Worm (Caenorhabditis elegans) whole organism, L2 larva: ENCODE measurements around the gene Y51H7C.1.

ENCODE experiments used
- C34F6.9 ChIP-seq: fragments of 150-350 bp; optimal IDR thresholded peaks from 2 replicates; lab custom pipeline; 2014; ENCODE audit warnings: missing biosample characterization, missing genetic modification characterization
- F13H6.1 ChIP-seq: sonication (generic microtip); optimal IDR thresholded peaks from 2 replicates; lab custom pipeline; 2016; ENCODE audit warnings: missing genetic modification characterization, missing compliant biosample characterization
- ZK546.5 ChIP-seq: sonication (generic microtip); optimal IDR thresholded peaks from 2 replicates; lab custom pipeline; 2017; ENCODE audit warnings: missing biosample characterization, missing genetic modification characterization
- aly-2 ChIP-seq: fragments of 150-350 bp; optimal IDR thresholded peaks from 2 replicates; lab custom pipeline; 2014; ENCODE audit warnings: missing biosample characterization, missing genetic modification characterization
- ceh-82 ChIP-seq: fragments of 150-350 bp; optimal IDR thresholded peaks from 2 replicates; lab custom pipeline; 2014; ENCODE audit warnings: missing biosample characterization, missing genetic modification characterization
- crh-2 ChIP-seq: sonication (generic microtip); optimal IDR thresholded peaks from 2 replicates; lab custom pipeline; 2017; ENCODE audit warnings: missing biosample characterization, missing genetic modification characterization
- dmd-4 ChIP-seq: sonication (generic microtip); optimal IDR thresholded peaks from 2 replicates; lab custom pipeline; 2017; ENCODE audit warnings: missing biosample characterization, missing genetic modification characterization
- elt-1 ChIP-seq: fragments of 150-350 bp; optimal IDR thresholded peaks from 2 replicates; lab custom pipeline; 2014; ENCODE audit warnings: missing biosample characterization, missing genetic modification characterization
- elt-3 ChIP-seq: sonication (generic microtip); optimal IDR thresholded peaks from 2 replicates; lab custom pipeline; 2017; ENCODE audit warnings: missing biosample characterization, missing genetic modification characterization
- fos-1 ChIP-seq: fragments of 150-350 bp; optimal IDR thresholded peaks from 2 replicates; lab custom pipeline; 2014; ENCODE audit warnings: missing biosample characterization, missing genetic modification characterization
- lin-11 ChIP-seq: fragments of 150-350 bp; sonication (generic microtip); optimal IDR thresholded peaks from 2 replicates; lab custom pipeline; 2014; ENCODE audit warnings: missing biosample characterization, missing genetic modification characterization, inconsistent platforms, mixed read lengths
- lin-39 ChIP-seq: fragments of 150-350 bp; optimal IDR thresholded peaks from 2 replicates; lab custom pipeline; 2014; ENCODE audit warnings: missing biosample characterization, missing genetic modification reagents, missing genetic modification characterization
- lsy-2 ChIP-seq, 2 experiments: fragments of 150-350 bp in 1 of 2; sonication (generic microtip) in 1 of 2; optimal IDR thresholded peaks; 2 replicates each; lab custom pipeline; 2014 to 2017; ENCODE audit warnings: missing biosample characterization in 2 of 2, missing genetic modification characterization in 2 of 2
- mdl-1 ChIP-seq, 2 experiments: fragments of 150-350 bp in 1 of 2; sonication (generic microtip) in 1 of 2; optimal IDR thresholded peaks; 2 replicates each; lab custom pipeline; 2017; ENCODE audit warnings: missing biosample characterization in 2 of 2, missing genetic modification characterization in 2 of 2
- nhr-10 ChIP-seq: sonication (generic microtip); optimal IDR thresholded peaks from 2 replicates; lab custom pipeline; 2017; ENCODE audit warnings: missing biosample characterization, missing genetic modification characterization
- nhr-11 ChIP-seq: fragments of 150-350 bp; optimal IDR thresholded peaks from 2 replicates; lab custom pipeline; 2014; ENCODE audit warnings: missing biosample characterization, missing genetic modification characterization
- nhr-12 ChIP-seq: fragments of 150-350 bp; optimal IDR thresholded peaks from 2 replicates; lab custom pipeline; 2014; ENCODE audit warnings: missing biosample characterization, missing genetic modification characterization
- nhr-129 ChIP-seq: fragments of 150-350 bp; optimal IDR thresholded peaks from 2 replicates; lab custom pipeline; 2014; ENCODE audit warnings: missing biosample characterization, missing genetic modification characterization
- nhr-21 ChIP-seq: fragments of 150-350 bp; optimal IDR thresholded peaks from 2 replicates; lab custom pipeline; 2014; ENCODE audit warnings: missing biosample characterization, missing genetic modification characterization
- nhr-23 ChIP-seq: fragments of 150-350 bp; optimal IDR thresholded peaks from 2 replicates; lab custom pipeline; 2014; ENCODE audit warnings: missing biosample characterization, missing genetic modification reagents, missing genetic modification characterization
- nhr-237 ChIP-seq: fragments of 150-350 bp; optimal IDR thresholded peaks from 2 replicates; lab custom pipeline; 2014; ENCODE audit warnings: missing biosample characterization, missing genetic modification characterization
- nhr-25 ChIP-seq: fragments of 150-350 bp; sonication (generic microtip); optimal IDR thresholded peaks from 3 replicates; lab custom pipeline; 2014; ENCODE audit warnings: missing biosample characterization, missing genetic modification characterization
- nhr-6 ChIP-seq: fragments of 150-350 bp; optimal IDR thresholded peaks from 2 replicates; lab custom pipeline; 2014; ENCODE audit warnings: missing biosample characterization, missing genetic modification characterization
- nhr-77 ChIP-seq: fragments of 150-350 bp; optimal IDR thresholded peaks from 2 replicates; lab custom pipeline; 2014; ENCODE audit warnings: missing biosample characterization, missing genetic modification characterization
- skn-1 ChIP-seq: sonication (generic microtip); optimal IDR thresholded peaks from 2 replicates; lab custom pipeline; 2017; ENCODE audit warnings: missing biosample characterization, missing genetic modification characterization
- sma-3 ChIP-seq: sonication (generic microtip); optimal IDR thresholded peaks from 2 replicates; lab custom pipeline; 2016; ENCODE audit warnings: missing genetic modification reagents, missing genetic modification characterization, missing compliant biosample characterization
- sma-9 ChIP-seq, 2 experiments: fragments of 150-350 bp in 1 of 2; sonication (generic microtip) in 1 of 2; optimal IDR thresholded peaks; 2 replicates each; lab custom pipeline; 2014 to 2016; ENCODE audit warnings: missing genetic modification characterization in 2 of 2, mild to moderate bottlenecking in 1 of 2, missing biosample characterization in 1 of 2, missing compliant biosample characterization in 1 of 2, missing genetic modification reagents in 1 of 2, moderate library complexity in 1 of 2
- snpc-4 ChIP-seq: fragments of 150-350 bp; optimal IDR thresholded peaks from 2 replicates; lab custom pipeline; 2014; ENCODE audit warnings: missing biosample characterization, missing genetic modification characterization
- unc-39 ChIP-seq: fragments of 150-350 bp; optimal IDR thresholded peaks from 2 replicates; lab custom pipeline; 2014; ENCODE audit warnings: missing biosample characterization, missing genetic modification characterization
- ztf-1 ChIP-seq: fragments of 200-800 bp; sonication (Bioruptor generic); conservative IDR thresholded peaks from 2 replicates; pipeline ENCODE4 v1.3.6; 2022; ENCODE audit warnings: missing genetic modification characterization, missing compliant biosample characterization
- ztf-4 ChIP-seq: fragments of 150-350 bp; optimal IDR thresholded peaks from 2 replicates; lab custom pipeline; 2014; ENCODE audit warnings: missing biosample characterization, missing genetic modification characterization

Gene Y51H7C.1

DNA sequence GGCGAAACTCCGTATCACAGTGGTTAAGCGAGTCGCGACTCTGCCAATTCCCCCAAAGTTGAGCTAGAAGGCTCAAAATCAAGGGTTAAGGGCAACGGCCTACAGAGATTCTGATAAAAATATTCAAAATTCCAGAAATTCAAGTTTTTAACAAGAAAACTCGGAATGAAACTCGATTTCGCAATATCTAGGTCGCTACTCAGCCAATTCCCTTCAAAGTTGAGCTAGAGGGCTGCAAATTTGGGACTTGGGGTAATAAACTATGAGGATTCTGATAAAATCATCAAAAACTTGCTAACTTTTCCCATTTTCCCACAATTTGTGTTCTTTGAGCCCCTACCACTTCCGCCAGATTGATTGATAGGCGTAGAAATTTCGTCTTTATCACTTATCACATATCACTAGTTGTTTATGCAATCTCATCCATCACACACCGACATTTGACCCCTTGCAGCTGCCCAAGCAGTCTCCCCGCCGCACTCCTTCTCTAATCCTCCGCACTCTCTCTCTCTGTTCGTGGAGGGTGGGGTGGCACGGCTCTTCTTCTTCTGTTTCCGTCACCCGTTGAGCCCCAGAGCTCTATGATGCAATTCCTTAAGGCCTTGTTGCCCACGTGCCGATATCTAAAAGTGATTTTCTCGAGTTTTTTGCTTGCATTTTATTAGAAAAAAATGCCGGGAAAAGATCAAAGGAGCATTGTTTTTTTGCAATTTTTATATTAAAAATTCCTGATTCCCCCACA lies 34.3 kb downstream of the Y51H7C.1 start (continued):
- TF ChIP-seq crh-2 (no peak), snpc-4 (tag; lab: Kevin White, UChicago) (no peak), ztf-1 (no peak), fos-1 (no peak), mdl-1 (tag; optimal IDR thresholded peaks at IDR 0.05; lab: Kevin White, UChicago) (peak; percentile 37 to 87), F13H6.1 (peak; percentile 82), nhr-12 (tag; lab: Kevin White, UChicago) (no peak), nhr-11 (tag; lab: Kevin White, UChicago) (no peak), nhr-6 (tag; lab: Kevin White, UChicago) (no peak), sma-3 (GFP tag; lab: Kevin White, UChicago) (no peak), ztf-4 (peak; percentile 4), nhr-77 (tag; lab: Kevin White, UChicago) (no peak)

- TF ChIP-seq dmd-4 (tag; lab: Kevin White, UChicago), result no peak
- TF ChIP-seq sma-9 (GFP tag; optimal IDR thresholded peaks at IDR 0.05; lab: Kevin White, UChicago), result no peak
- TF ChIP-seq sma-9 (tag; optimal IDR thresholded peaks at IDR 0.05; lab: Kevin White, UChicago), result no peak
- no peak for TF ChIP-seq nhr-12 (tag; lab: Kevin White, UChicago)
- no peak for TF ChIP-seq nhr-6 (tag; lab: Kevin White, UChicago)
- peak; percentile 47 for TF ChIP-seq fos-1
These were observed 36.1 kb downstream of the Y51H7C.1 start for ce11 chrII:1503663-1504062.

DNA sequence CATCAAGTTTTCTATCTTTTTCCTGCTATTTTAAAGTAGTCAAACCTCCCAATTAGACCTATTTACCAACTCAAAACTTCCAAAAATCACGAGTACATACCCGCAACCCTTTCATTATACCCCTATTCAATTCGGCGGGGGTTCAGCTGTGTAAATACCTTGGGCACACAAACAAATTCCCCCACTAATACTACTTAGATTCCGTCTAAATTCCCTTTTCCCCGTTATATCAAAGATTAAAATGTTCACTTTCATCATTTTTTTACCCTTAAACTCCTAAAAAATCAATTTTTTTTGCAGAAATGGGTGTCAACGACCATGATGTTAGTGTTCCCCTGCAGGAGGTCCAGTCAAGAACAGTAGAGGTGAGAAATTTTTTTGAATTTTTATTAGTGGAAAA lies 36.7 kb downstream of the Y51H7C.1 start, which contains the start of gene fdgt-1:
TSS of gene fdgt-1 (plus strand) at position 301 of the 400 bp plus-strand sequence.
- TF ChIP-seq nhr-129 (tag; lab: Kevin White, UChicago), result no peak
- TF ChIP-seq dmd-4 (tag; lab: Kevin White, UChicago), result no peak
- no peak for TF ChIP-seq lsy-2 (tag; optimal IDR thresholded peaks at IDR 0.05; lab: Kevin White, UChicago)
- TF ChIP-seq unc-39 (tag; lab: Kevin White, UChicago), result no peak
- TF ChIP-seq lin-11 (tag; lab: Kevin White, UChicago), result no peak
- no peak for TF ChIP-seq nhr-11 (tag; lab: Kevin White, UChicago)
- TF ChIP-seq nhr-237 (tag; lab: Kevin White, UChicago), result no peak
- TF ChIP-seq nhr-77 (tag; lab: Kevin White, UChicago), result no peak
- no peak for TF ChIP-seq nhr-25 (tag; lab: Kevin White, UChicago)
- TF ChIP-seq ceh-82 (tag; lab: Kevin White, UChicago), result no peak
- no peak for TF ChIP-seq ZK546.5 (tag; lab: Kevin White, UChicago)
- no peak for TF ChIP-seq nhr-12 (tag; lab: Kevin White, UChicago)
- no peak for TF ChIP-seq lin-39 (tag; lab: Kevin White, UChicago)
- no peak for TF ChIP-seq C34F6.9 (tag; lab: Kevin White, UChicago)
- no peak for TF ChIP-seq nhr-23 (tag; lab: Kevin White, UChicago)
- no peak for TF ChIP-seq aly-2
- TF ChIP-seq ztf-4, result no peak
- no peak for TF ChIP-seq fos-1

- TF ChIP-seq nhr-11 (tag; lab: Kevin White, UChicago), result no peak
- TF ChIP-seq F13H6.1, result no peak
These were observed 49.8 kb downstream of the Y51H7C.1 start, which contains the start of gene math-45 for ce11 chrII:1517354-1517753. Gene math-45 (minus strand): TSS chrII:1517454.

- no peak for TF ChIP-seq lin-11 (tag; lab: Kevin White, UChicago)
- TF ChIP-seq elt-3 (tag; lab: Kevin White, UChicago), result no peak
- TF ChIP-seq elt-1 (tag; lab: Kevin White, UChicago), result no peak
- no peak for TF ChIP-seq nhr-129 (tag; lab: Kevin White, UChicago)
- no peak for TF ChIP-seq lin-39 (tag; lab: Kevin White, UChicago)
- no peak for TF ChIP-seq ztf-4
- TF ChIP-seq nhr-10 (tag; lab: Kevin White, UChicago), result no peak
- no peak for TF ChIP-seq dmd-4 (tag; lab: Kevin White, UChicago)
- TF ChIP-seq C34F6.9 (tag; lab: Kevin White, UChicago), result no peak
- TF ChIP-seq skn-1 (tag; lab: Kevin White, UChicago), result no peak
- TF ChIP-seq nhr-21, result no peak
- no peak for TF ChIP-seq nhr-23 (tag; lab: Kevin White, UChicago)
These were observed 51.4 kb downstream of the Y51H7C.1 start, which contains the start of gene Y51H7BR.8 for ce11 chrII:1518914-1519313. Gene Y51H7BR.8 (plus strand): TSS chrII:1519214.
